Fruit fly (Drosophila melanogaster): Measurements from ENCODE around the gene Ccdc39.

The Ccdc39 gene

dm6 chr3R:4811936-4812534 lies 27.5 kb upstream of the Ccdc39 start, which contains the start of the genes Hus1-like and ctrip (continued):
- no peak for TF ChIP-seq CG15696 (tag; optimal IDR thresholded peaks at IDR 0.05)
- peak; percentile 49 for TF ChIP-seq dm (GFP tag; optimal IDR thresholded peaks at IDR 0.05)
- TF ChIP-seq CG13287 (GFP tag; IDR thresholded peaks at IDR 0.05; ENCODE audit: partially characterized antibody): peak; percentile 66
- peak; percentile 37; the same call in 1 of the 2 replicates for TF ChIP-seq inv (GFP tag; IDR thresholded peaks at IDR 0.05; ENCODE audit: partially characterized antibody)
- 0 out of 2 replicates have a peak, but pooled peaks have one; percentile 38 for TF ChIP-seq CG17328 (GFP tag; IDR thresholded peaks at IDR 0.05)
- TF ChIP-seq stwl (tag; optimal IDR thresholded peaks at IDR 0.05): peak; percentile 53
- TF ChIP-seq CG14441 (GFP tag; IDR thresholded peaks at IDR 0.05): 0 out of 2 replicates have a peak, but pooled peaks have one; percentile 5
- TF ChIP-seq ssp (GFP tag; IDR thresholded peaks at IDR 0.05): peak; percentile 95
- TF ChIP-seq Gug (GFP tag; IDR thresholded peaks at IDR 0.05): no peak; the same call in 3 of the 4 replicates
- no peak for TF ChIP-seq CG11247 (GFP tag; IDR thresholded peaks at IDR 0.05)
- TF ChIP-seq MBD-R2 (GFP tag; IDR thresholded peaks at IDR 0.05): peak; percentile 48; the same call in 1 of the 2 replicates
- peak; percentile 48; the same call in 1 of the 3 replicates for TF ChIP-seq CG14860 (GFP tag; IDR thresholded peaks at IDR 0.05; ENCODE audit: partially characterized antibody)
- no peak for TF ChIP-seq CG16863 (GFP tag; optimal IDR thresholded peaks at IDR 0.05)
- no peak for TF ChIP-seq hkb (optimal IDR thresholded peaks at IDR 0.05)
- peak; percentile 23; the same call in 1 of the 2 replicates for TF ChIP-seq hkb (GFP tag; IDR thresholded peaks at IDR 0.05)
- TF ChIP-seq tin (GFP tag; optimal IDR thresholded peaks at IDR 0.05): peak; percentile 19
- TF ChIP-seq Dref (GFP tag; IDR thresholded peaks at IDR 0.05): peak; percentile 89
- no peak for TF ChIP-seq fd3F (GFP tag; optimal IDR thresholded peaks at IDR 0.05)
- no peak for TF ChIP-seq GATAe (GFP tag; conservative IDR thresholded peaks at IDR 0.05)
- no peak for TF ChIP-seq prd (optimal IDR thresholded peaks at IDR 0.05)
- TF ChIP-seq prd (GFP tag; IDR thresholded peaks at IDR 0.05): peak; percentile 45; the same call in 2 of the 3 replicates
- TF ChIP-seq CG11723 (GFP tag; optimal IDR thresholded peaks at IDR 0.05): peak; percentile 36
- TF ChIP-seq Sry-δ (GFP tag; optimal IDR thresholded peaks at IDR 0.05): peak; percentile 53
- TF ChIP-seq CG2116 (GFP tag; optimal IDR thresholded peaks at IDR 0.05): peak; percentile 45
- no peak for TF ChIP-seq CG7963 (GFP tag; IDR thresholded peaks at IDR 0.05; ENCODE audit: partially characterized antibody)
- TF ChIP-seq CG17568 (GFP tag; optimal IDR thresholded peaks at IDR 0.05): peak; percentile 19
- TF ChIP-seq yki (optimal IDR thresholded peaks at IDR 0.05): no peak
- TF ChIP-seq Rfx (GFP tag; IDR thresholded peaks at IDR 0.05): peak; percentile 64
- no peak for TF ChIP-seq crp (GFP tag; optimal IDR thresholded peaks at IDR 0.05)
- no peak for TF ChIP-seq CG16815 (GFP tag; optimal IDR thresholded peaks at IDR 0.05)
- TF ChIP-seq CG3838 (GFP tag; optimal IDR thresholded peaks at IDR 0.05): no peak
- TF ChIP-seq CG32532 (GFP tag; IDR thresholded peaks at IDR 0.05): peak; percentile 28; the same call in 1 of the 2 replicates
- no peak for TF ChIP-seq disco-r (GFP tag; optimal IDR thresholded peaks at IDR 0.05)
- TF ChIP-seq CG9817 (tag; optimal IDR thresholded peaks at IDR 0.05): peak; percentile 44
- peak; percentile 6 for TF ChIP-seq CG10267 (tag; optimal IDR thresholded peaks at IDR 0.05)
- peak; percentile 63 for TF ChIP-seq pzg (GFP tag; optimal IDR thresholded peaks at IDR 0.05)
- no peak for TF ChIP-seq CG6254 (GFP tag; optimal IDR thresholded peaks at IDR 0.05)
- peak; percentile 46 for TF ChIP-seq YL-1 (GFP tag; optimal IDR thresholded peaks at IDR 0.05)
- TF ChIP-seq ac (GFP tag; optimal IDR thresholded peaks at IDR 0.05): peak; percentile 13
- peak; percentile 35 for TF ChIP-seq sens (GFP tag)
- peak; percentile 35 for TF ChIP-seq nom (GFP tag; optimal IDR thresholded peaks at IDR 0.05)
- no peak for TF ChIP-seq Six4 (GFP tag; optimal IDR thresholded peaks at IDR 0.05)
- peak; percentile 83 for TF ChIP-seq row (GFP tag; IDR thresholded peaks at IDR 0.05)
- TF ChIP-seq Blimp-1 (GFP tag; optimal IDR thresholded peaks at IDR 0.05): no peak
- TF ChIP-seq CG12659 (GFP tag; optimal IDR thresholded peaks at IDR 0.05): peak; percentile 87
- TF ChIP-seq pho (GFP tag; optimal IDR thresholded peaks at IDR 0.05): no peak
- no peak for TF ChIP-seq CG6683 (GFP tag; optimal IDR thresholded peaks at IDR 0.05)
- TF ChIP-seq Opbp (GFP tag; IDR thresholded peaks at IDR 0.05; ENCODE audit: partially characterized antibody): peak; percentile 65; the same call in 1 of the 3 replicates
- peak; percentile 32 for TF ChIP-seq trem (tag; optimal IDR thresholded peaks at IDR 0.05)
- TF ChIP-seq run (tag; optimal IDR thresholded peaks at IDR 0.05): no peak
